Worm (Caenorhabditis elegans): Measurements from ENCODE around the gene Y73B6BL.37.
A peak's percentile ranks its signal among the peaks of the same experiment; 100 is the strongest.

Y73B6BL.37 gene

ce11 chrIV:6480978-6481377 lies 6.2 kb upstream of the Y73B6BL.37 start (continued):
- TF ChIP-seq lsy-2 (tag; optimal IDR thresholded peaks at IDR 0.05) (no peak), nhr-77 (tag; optimal IDR thresholded peaks at IDR 0.05) (no peak)

ce11 chrIV:6491915-6492314 lies 4.8 kb downstream of the Y73B6BL.37 start:
- TF ChIP-seq sma-3 (GFP tag; optimal IDR thresholded peaks at IDR 0.05), result no peak
- TF ChIP-seq ceh-16 (tag; optimal IDR thresholded peaks at IDR 0.05), result peak; percentile 76
- peak; percentile 62 for TF ChIP-seq nhr-25 (tag; optimal IDR thresholded peaks at IDR 0.05)
- TF ChIP-seq crh-2 (tag; optimal IDR thresholded peaks at IDR 0.05), result no peak

- no peak for TF ChIP-seq lin-13 (GFP tag; optimal IDR thresholded peaks at IDR 0.05)
- TF ChIP-seq Y55F3AM.14 (GFP tag; optimal IDR thresholded peaks at IDR 0.05), result no peak
- no peak for TF ChIP-seq C34F6.9 (tag; optimal IDR thresholded peaks at IDR 0.05)
- no peak for TF ChIP-seq ceh-82 (tag; optimal IDR thresholded peaks at IDR 0.05)
- TF ChIP-seq nhr-237 (tag; optimal IDR thresholded peaks at IDR 0.05), result no peak
- TF ChIP-seq blmp-1 (tag; optimal IDR thresholded peaks at IDR 0.05; ENCODE audit: insufficient read depth), result no peak
- no peak for TF ChIP-seq nhr-21 (tag; optimal IDR thresholded peaks at IDR 0.05)
- no peak for TF ChIP-seq dmd-4 (tag; optimal IDR thresholded peaks at IDR 0.05)
- no peak for TF ChIP-seq skn-1 (tag; optimal IDR thresholded peaks at IDR 0.05)
- no peak for TF ChIP-seq elt-1 (tag; optimal IDR thresholded peaks at IDR 0.05)
- no peak for TF ChIP-seq F13H6.1 (tag; optimal IDR thresholded peaks at IDR 0.05)
- TF ChIP-seq crh-2 (tag; optimal IDR thresholded peaks at IDR 0.05), result no peak
- no peak for TF ChIP-seq aly-2 (tag; optimal IDR thresholded peaks at IDR 0.05)
- TF ChIP-seq sma-3 (GFP tag; optimal IDR thresholded peaks at IDR 0.05), result no peak
- TF ChIP-seq mdl-1 (tag; optimal IDR thresholded peaks at IDR 0.05), result no peak
- no peak for TF ChIP-seq lin-11 (tag; optimal IDR thresholded peaks at IDR 0.05)
- TF ChIP-seq egl-27 (tag; optimal IDR thresholded peaks at IDR 0.05), result no peak
- TF ChIP-seq ztf-4 (tag; optimal IDR thresholded peaks at IDR 0.05), result no peak
- TF ChIP-seq snpc-4 (tag; optimal IDR thresholded peaks at IDR 0.05), result no peak
Observed at ce11 chrIV:6493299-6493698, 6.2 kb downstream of the Y73B6BL.37 start, which contains the start of gene Y73B6BL.44. Gene Y73B6BL.44 (plus strand): TSS chrIV:6493599.

ce11 chrIV:6496103-6496502 lies 9.0 kb downstream of the Y73B6BL.37 start:
- TF ChIP-seq mab-5 (tag; optimal IDR thresholded peaks at IDR 0.05) (no peak), ceh-16 (tag; optimal IDR thresholded peaks at IDR 0.05) (peak; percentile 63)

ce11 chrIV:6500433-6500832 lies 13.3 kb downstream of the Y73B6BL.37 start:
- no peak for TF ChIP-seq nhr-10 (tag; optimal IDR thresholded peaks at IDR 0.05)
- no peak for TF ChIP-seq aly-2 (tag; optimal IDR thresholded peaks at IDR 0.05)
- TF ChIP-seq zag-1 (tag; optimal IDR thresholded peaks at IDR 0.05), result no peak
- TF ChIP-seq nhr-237 (tag; optimal IDR thresholded peaks at IDR 0.05), result no peak
- TF ChIP-seq peb-1 (tag; optimal IDR thresholded peaks at IDR 0.05), result no peak
- TF ChIP-seq dmd-4 (tag; optimal IDR thresholded peaks at IDR 0.05), result no peak
- no peak for TF ChIP-seq blmp-1 (tag; optimal IDR thresholded peaks at IDR 0.05; ENCODE audit: insufficient read depth)
- TF ChIP-seq R02D3.7 (tag; optimal IDR thresholded peaks at IDR 0.05), result no peak
- no peak for TF ChIP-seq alr-1 (tag; optimal IDR thresholded peaks at IDR 0.05)
- no peak for TF ChIP-seq nhr-77 (tag; optimal IDR thresholded peaks at IDR 0.05)
- no peak for TF ChIP-seq snpc-4 (tag; optimal IDR thresholded peaks at IDR 0.05)
- TF ChIP-seq lin-13 (GFP tag; optimal IDR thresholded peaks at IDR 0.05), result no peak
- no peak for TF ChIP-seq nhr-21 (tag; optimal IDR thresholded peaks at IDR 0.05)
- no peak for TF ChIP-seq gmeb-1 (tag; optimal IDR thresholded peaks at IDR 0.05)
- TF ChIP-seq fos-1 (tag; optimal IDR thresholded peaks at IDR 0.05), result no peak
- no peak for TF ChIP-seq nhr-129 (tag; optimal IDR thresholded peaks at IDR 0.05)
- TF ChIP-seq nhr-11 (tag; optimal IDR thresholded peaks at IDR 0.05), result no peak
- TF ChIP-seq elt-1 (tag; optimal IDR thresholded peaks at IDR 0.05), result no peak
- TF ChIP-seq unc-55 (GFP tag; optimal IDR thresholded peaks at IDR 0.05), result no peak
- no peak for TF ChIP-seq lin-11 (tag; optimal IDR thresholded peaks at IDR 0.05)

ce11 chrIV:6500843-6501242 lies 13.7 kb downstream of the Y73B6BL.37 start:
- TF ChIP-seq unc-62 (GFP tag; optimal IDR thresholded peaks at IDR 0.05) (no peak), mdl-1 (tag; optimal IDR thresholded peaks at IDR 0.05) (no peak), nhr-25 (tag; optimal IDR thresholded peaks at IDR 0.05) (no peak), elt-3 (tag; optimal IDR thresholded peaks at IDR 0.05) (no peak), ztf-1 (GFP tag; conservative IDR thresholded peaks at IDR 0.05) (no peak), gmeb-1 (tag; optimal IDR thresholded peaks at IDR 0.05) (peak; percentile 35), ZK546.5 (tag; optimal IDR thresholded peaks at IDR 0.05) (no peak), nhr-10 (tag; optimal IDR thresholded peaks at IDR 0.05) (no peak), sma-9 (GFP tag; optimal IDR thresholded peaks at IDR 0.05) (peak; percentile 55), sma-9 (tag; optimal IDR thresholded peaks at IDR 0.05) (no peak), crh-2 (tag; optimal IDR thresholded peaks at IDR 0.05) (peak; percentile 49), egl-27 (tag; optimal IDR thresholded peaks at IDR 0.05) (no peak), nhr-21 (tag; optimal IDR thresholded peaks at IDR 0.05) (no peak), fos-1 (tag; optimal IDR thresholded peaks at IDR 0.05) (peak; percentile 20), nhr-129 (tag; optimal IDR thresholded peaks at IDR 0.05) (peak; percentile 76), sma-3 (GFP tag; optimal IDR thresholded peaks at IDR 0.05) (peak; percentile 12), nhr-11 (tag; optimal IDR thresholded peaks at IDR 0.05) (no peak), F13H6.1 (tag; optimal IDR thresholded peaks at IDR 0.05) (peak; percentile 81)

Measured in whole organism, L2 larva.